Fruit fly (Drosophila melanogaster): ENCODE data around the gene CG3526.

The CG3526 gene

DNA sequence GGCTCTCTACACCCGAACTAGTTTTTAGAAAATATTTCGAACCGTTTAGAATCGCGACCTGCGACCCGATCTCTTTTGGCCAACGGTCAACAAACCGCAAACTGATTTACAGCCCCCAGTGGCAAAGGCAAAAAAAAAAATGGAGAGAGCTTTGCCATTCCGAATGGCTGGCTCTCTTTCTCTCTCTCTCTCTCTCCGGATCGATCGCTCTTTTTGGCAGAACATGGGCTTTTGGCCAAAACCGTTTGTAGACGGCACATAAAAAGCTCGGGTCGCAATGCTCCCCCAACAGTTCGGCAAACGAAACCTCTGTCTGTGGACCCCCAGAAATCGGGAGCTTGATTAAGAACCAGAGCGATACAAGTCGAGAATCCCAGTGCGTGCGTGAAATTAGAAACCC lies 38.9 kb downstream of the CG3526 start, which contains the start of gene CG32793:
Gene CG32793 (plus strand): TSS at position 301 of the 400 bp plus-strand sequence.
- no peak for TF ChIP-seq noc (tag; optimal IDR thresholded peaks at IDR 0.05)

DNA sequence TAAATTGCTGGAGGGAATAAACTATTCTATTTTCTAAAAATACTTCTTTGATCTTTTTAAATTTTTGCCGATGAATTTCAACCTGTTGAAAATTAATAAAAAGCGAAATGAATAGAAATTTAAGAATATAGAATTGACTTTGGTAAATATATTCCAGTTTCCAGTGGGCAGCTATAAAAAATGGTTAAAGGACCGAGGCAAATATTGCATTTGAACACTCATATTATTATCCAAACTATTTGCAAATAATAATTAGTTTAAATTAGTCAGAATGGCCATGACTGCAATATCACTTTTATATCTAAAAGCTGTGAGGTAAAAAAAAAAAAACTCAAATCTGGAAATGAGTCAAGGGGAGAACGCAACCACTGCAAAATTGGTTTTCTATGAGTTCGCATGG lies 44.3 kb downstream of the CG3526 start, which contains the start of gene CG3592:
Gene CG3592 (plus strand): TSS at position 301 of the 400 bp plus-strand sequence.
- no peak for TF ChIP-seq noc (tag; optimal IDR thresholded peaks at IDR 0.05)

DNA sequence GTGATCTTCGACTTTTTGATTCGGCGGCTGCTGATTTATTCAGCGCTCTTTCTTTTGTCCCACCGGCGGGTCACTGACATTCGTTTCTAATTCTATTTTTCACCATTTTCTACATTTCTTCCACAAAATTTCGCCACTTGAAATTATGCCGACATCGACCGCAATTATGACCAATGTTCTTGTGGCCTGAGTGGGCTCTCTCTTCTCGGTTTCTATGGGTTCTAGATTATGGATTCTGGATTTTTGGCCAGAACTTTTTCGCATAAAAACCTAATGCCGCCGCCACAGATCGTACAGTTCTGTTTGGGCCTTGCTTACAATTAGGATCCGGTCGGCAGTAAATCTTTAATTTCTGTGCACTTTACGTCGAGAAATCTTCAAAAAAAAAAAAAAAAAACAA lies 46.2 kb downstream of the CG3526 start, which contains the start of gene CG3598:
Gene CG3598 (plus strand): TSS at position 301 of the 400 bp plus-strand sequence.
- TF ChIP-seq noc (tag; optimal IDR thresholded peaks at IDR 0.05), result no peak

DNA sequence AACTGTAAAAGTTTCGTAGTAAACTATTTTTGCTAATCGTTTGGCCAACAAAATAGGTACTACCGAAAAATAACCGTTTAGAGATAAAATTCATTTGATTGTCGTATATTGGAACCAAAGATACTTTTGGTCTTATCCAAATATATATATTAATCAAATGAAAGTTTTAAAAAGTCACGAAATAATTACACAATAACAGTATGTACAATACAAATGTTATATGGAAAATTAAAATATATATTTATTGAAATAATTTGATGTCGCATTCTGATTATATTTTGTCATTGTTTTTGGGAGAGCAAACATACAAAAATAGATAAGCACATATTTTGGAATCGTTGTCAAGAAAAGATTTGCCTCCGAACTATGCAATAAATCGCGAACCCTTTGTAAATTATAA lies 48.0 kb downstream of the CG3526 start, which contains the start of gene CG14420:
Gene CG14420 (plus strand): TSS at position 301 of the 400 bp plus-strand sequence.
- TF ChIP-seq noc (tag; optimal IDR thresholded peaks at IDR 0.05), result no peak

DNA sequence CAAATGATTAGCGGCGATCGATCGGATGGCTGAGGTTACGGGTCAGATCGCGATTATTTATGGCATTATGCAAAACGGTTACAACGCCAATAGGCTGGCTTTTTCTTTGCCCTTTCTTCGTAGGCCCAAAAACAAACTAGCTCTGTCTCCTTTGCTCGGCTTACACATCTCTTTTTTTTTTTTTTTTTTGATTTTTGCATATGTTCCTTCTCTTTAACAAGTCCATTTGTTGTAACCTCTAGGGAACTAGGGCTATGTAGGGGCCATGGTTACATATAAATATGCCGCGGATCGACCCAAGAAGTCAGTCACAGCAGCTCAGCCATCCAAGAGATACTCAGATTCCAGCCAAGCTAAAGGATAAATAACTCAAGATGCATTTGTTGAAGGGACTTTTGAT lies 50.5 kb downstream of the CG3526 start, which contains the start of gene CG14421:
Gene CG14421 (plus strand): TSS at position 301 of the 400 bp plus-strand sequence.
- TF ChIP-seq noc (tag; optimal IDR thresholded peaks at IDR 0.05), result no peak

DNA sequence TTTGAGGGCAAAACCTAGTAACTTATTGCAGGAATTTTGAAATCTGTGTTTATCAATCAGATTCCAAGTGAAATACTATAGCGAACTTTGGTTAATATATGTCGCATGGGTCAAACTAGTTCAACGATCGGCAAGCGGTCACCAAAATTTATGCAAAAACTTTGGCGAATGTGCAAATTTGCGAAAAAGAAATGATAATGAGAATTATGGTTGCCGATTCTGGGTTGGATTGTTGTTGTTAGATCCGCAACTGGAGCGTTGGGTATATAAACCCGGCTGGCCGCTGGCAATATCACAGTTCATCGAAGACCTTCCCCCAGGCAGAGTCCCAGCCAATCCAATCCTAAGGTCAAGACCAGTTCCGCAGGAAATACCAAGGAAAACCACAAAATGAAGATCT lies 52.5 kb downstream of the CG3526 start, which contains the start of gene CG14422:
Gene CG14422 (plus strand): TSS at position 301 of the 400 bp plus-strand sequence.
- TF ChIP-seq noc (tag; optimal IDR thresholded peaks at IDR 0.05), result no peak

All from whole organism, larva.